Worm (Caenorhabditis elegans): Measurements from ENCODE around the gene cul-2.

The cul-2 gene

DNA sequence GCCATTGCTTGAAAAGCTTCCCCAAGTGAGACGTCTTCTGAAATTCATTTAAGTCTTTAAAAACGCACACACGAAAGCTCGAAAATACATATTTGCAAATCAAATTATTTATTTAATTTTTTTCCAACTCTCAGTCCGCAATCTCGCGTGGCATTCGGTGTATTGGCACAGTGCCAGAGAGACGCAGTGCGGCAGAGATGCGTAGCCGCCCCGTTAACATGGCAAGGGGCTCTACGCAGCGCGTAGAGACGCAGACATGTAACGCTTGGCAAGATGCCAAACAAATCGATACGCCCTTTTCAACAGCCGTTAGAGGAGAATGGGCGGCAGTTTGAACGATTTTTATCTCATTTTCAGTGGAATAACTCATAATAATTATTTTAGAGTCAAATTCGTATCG is 43.5 kb upstream of the cul-2 start, which contains the start of the genes drr-2 and set-16 (continued):
- TF ChIP-seq ceh-2 (tag; optimal IDR thresholded peaks at IDR 0.05) (peak; percentile 12), nhr-232 (tag; optimal IDR thresholded peaks at IDR 0.05) (no peak), che-1 (tag; optimal IDR thresholded peaks at IDR 0.05) (peak; percentile 20), C08G9.2 (tag; optimal IDR thresholded peaks at IDR 0.05) (peak; percentile 62), lin-11 (tag; optimal IDR thresholded peaks at IDR 0.05) (no peak), ceh-34 (tag; optimal IDR thresholded peaks at IDR 0.05) (peak; percentile 87), ets-4 (tag; optimal IDR thresholded peaks at IDR 0.05) (peak; percentile 72), ceh-18 (tag; optimal IDR thresholded peaks at IDR 0.05) (peak; percentile 91), hlh-30 (tag; optimal IDR thresholded peaks at IDR 0.05; ENCODE audit: insufficient read depth) (peak; percentile 37), ceh-14 (tag; optimal IDR thresholded peaks at IDR 0.05) (peak; percentile 90), pqm-1 (tag; optimal IDR thresholded peaks at IDR 0.05) (peak; percentile 66), zip-5 (tag; optimal IDR thresholded peaks at IDR 0.05) (no peak), ceh-22 (tag; optimal IDR thresholded peaks at IDR 0.05) (no peak), nhr-11 (tag; optimal IDR thresholded peaks at IDR 0.05) (no peak), tbx-7 (tag; optimal IDR thresholded peaks at IDR 0.05) (peak; percentile 29), ceh-19 (GFP tag; optimal IDR thresholded peaks at IDR 0.05) (peak; percentile 23), K02D7.2 (tag; optimal IDR thresholded peaks at IDR 0.05) (no peak), ztf-16 (tag; optimal IDR thresholded peaks at IDR 0.05) (peak; percentile 63), fax-1 (tag; optimal IDR thresholded peaks at IDR 0.05) (no peak), hlh-15 (tag; optimal IDR thresholded peaks at IDR 0.05) (no peak), dve-1 (tag; optimal IDR thresholded peaks at IDR 0.05) (peak; percentile 92), syd-9 (tag; optimal IDR thresholded peaks at IDR 0.05) (peak; percentile 73), unc-86 (tag; optimal IDR thresholded peaks at IDR 0.05) (peak; percentile 66), rnt-1 (tag; optimal IDR thresholded peaks at IDR 0.05) (peak; percentile 84), pax-1 (tag; optimal IDR thresholded peaks at IDR 0.05) (peak; percentile 91), lim-6 (tag; optimal IDR thresholded peaks at IDR 0.05) (no peak), ref-2 (tag; optimal IDR thresholded peaks at IDR 0.05) (peak; percentile 95), nfya-1 (tag; optimal IDR thresholded peaks at IDR 0.05) (peak; percentile 97), unc-55 (GFP tag; optimal IDR thresholded peaks at IDR 0.05) (peak; percentile 94), pat-9 (tag; optimal IDR thresholded peaks at IDR 0.05) (no peak)

DNA sequence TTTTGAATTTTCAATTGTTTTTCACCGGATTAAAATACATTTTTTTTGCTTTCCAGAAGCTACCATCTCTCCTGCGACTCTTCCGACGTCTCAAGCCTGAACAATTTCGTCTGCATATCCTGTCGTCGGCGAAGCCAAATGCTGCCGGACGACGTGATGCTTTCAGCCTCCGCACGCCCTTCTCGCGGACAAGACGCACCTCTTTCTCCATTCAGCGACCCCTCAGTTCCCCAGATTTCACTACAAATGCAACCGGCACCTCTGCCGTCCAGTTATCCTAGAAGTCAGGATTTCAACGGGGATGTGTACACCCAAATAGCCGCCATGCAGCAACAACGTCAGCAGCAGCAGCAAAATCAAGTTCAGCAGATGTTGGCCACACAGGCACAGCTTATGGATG is 42.8 kb upstream of the cul-2 start:
- TF ChIP-seq ceh-9 (tag; optimal IDR thresholded peaks at IDR 0.05): peak; percentile 26
- no peak for TF ChIP-seq ama-1 (optimal IDR thresholded peaks at IDR 0.05)

DNA sequence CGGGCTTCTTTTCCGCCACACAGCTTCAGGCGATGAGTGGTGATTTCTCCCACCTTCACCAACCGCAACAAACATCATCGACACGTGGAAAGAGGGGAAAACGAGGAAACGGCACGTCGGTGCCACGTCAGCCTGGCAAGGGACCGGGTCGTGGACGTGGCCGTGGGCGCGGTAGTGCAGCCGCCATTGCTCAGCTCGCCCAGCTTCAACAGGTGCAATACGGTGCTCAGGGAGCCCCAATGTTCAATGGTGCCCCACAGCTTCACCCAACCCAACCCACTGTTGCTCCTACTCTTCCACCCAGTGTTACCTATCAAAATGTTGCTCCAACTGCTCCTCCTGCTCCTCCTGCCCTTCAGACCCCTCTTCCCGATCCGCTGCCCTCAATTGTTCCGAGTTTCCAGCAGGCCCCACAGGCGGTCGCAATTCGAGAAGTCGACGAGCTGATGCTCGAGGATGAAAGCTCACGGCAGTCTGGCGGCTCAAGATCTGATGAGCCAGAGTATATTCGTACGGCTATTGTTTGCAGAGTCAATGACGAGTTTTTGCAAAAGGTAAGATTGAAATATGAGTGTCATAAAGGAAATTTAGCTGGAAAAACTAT is 41.1 kb upstream of the cul-2 start:
- peak; percentile 21 for TF ChIP-seq elt-4 (tag; optimal IDR thresholded peaks at IDR 0.05)
- no peak for TF ChIP-seq ceh-34 (tag; optimal IDR thresholded peaks at IDR 0.05)

DNA sequence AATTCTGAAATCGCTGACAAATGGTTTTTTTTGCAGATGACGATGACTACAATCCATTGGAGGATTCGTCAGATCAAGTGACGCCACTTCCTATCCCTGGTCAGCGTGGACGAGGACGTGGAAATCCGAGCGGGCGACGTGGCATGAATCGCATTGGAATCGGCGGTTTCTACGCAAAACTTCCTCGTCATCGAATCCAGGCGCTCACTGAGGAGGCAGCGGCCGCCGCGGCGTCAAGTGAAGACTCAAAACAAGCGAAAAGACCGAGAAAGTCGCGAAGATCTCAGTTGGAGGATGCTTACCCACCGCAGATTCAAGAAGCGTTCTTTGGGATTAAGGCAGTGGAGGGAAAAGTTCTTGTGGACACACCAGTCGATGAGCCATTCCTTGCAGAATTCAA is 38.5 kb upstream of the cul-2 start:
- TF ChIP-seq ceh-45 (GFP tag; IDR thresholded peaks at IDR 0.05) (0 out of 2 replicates have a peak, but pooled peaks have one; percentile 18), nhr-11 (tag; optimal IDR thresholded peaks at IDR 0.05) (no peak)

DNA sequence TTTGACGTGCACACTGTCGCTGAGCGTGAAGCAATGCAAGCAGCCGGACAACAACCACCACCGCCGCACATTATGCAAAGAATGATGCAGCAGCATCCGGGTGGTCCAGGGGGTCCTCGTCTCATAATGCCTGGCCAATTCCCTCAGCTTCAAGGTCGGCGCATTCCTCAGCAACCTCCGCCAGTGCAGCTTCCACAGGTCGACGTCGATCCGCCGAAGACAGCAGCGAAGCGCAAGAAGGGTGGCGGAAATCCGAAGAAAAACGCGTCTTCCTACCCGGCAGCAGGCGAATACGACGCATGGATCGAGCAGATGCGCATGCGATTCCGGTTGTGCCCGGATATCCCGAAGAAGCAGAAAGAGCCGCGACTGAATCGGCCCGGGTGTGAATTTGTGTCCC is 35.7 kb upstream of the cul-2 start:
- TF ChIP-seq ceh-9 (tag; optimal IDR thresholded peaks at IDR 0.05): no peak
- TF ChIP-seq C08G9.2 (tag; optimal IDR thresholded peaks at IDR 0.05): peak; percentile 36
- TF ChIP-seq hlh-6 (tag; optimal IDR thresholded peaks at IDR 0.05): no peak

All from whole organism, late embryonic.